Worm (Caenorhabditis elegans): ENCODE measurements around the gene dyn-1.

ce11 chrX:15559473-15559872 is 9.2 kb upstream of the dyn-1 start:
- TF ChIP-seq pha-4 (tag; optimal IDR thresholded peaks at IDR 0.05) (no peak), pqm-1 (tag; optimal IDR thresholded peaks at IDR 0.05) (no peak), nhr-11 (tag; optimal IDR thresholded peaks at IDR 0.05) (no peak), skn-1 (tag; optimal IDR thresholded peaks at IDR 0.05) (no peak), nhr-76 (tag; optimal IDR thresholded peaks at IDR 0.05) (no peak), jun-1 (tag; optimal IDR thresholded peaks at IDR 0.05) (no peak), elt-1 (tag; optimal IDR thresholded peaks at IDR 0.05) (no peak), aly-2 (tag; optimal IDR thresholded peaks at IDR 0.05) (no peak), ztf-11 (tag; optimal IDR thresholded peaks at IDR 0.05) (no peak), egl-27 (tag; optimal IDR thresholded peaks at IDR 0.05) (no peak), unc-39 (tag; optimal IDR thresholded peaks at IDR 0.05) (no peak), elt-3 (tag; optimal IDR thresholded peaks at IDR 0.05) (no peak), lin-15B (tag; optimal IDR thresholded peaks at IDR 0.05) (no peak)

All from whole organism, L3 larva.